Worm (Caenorhabditis elegans): Measurements from ENCODE around the gene C44B7.5.

Gene C44B7.5

DNA sequence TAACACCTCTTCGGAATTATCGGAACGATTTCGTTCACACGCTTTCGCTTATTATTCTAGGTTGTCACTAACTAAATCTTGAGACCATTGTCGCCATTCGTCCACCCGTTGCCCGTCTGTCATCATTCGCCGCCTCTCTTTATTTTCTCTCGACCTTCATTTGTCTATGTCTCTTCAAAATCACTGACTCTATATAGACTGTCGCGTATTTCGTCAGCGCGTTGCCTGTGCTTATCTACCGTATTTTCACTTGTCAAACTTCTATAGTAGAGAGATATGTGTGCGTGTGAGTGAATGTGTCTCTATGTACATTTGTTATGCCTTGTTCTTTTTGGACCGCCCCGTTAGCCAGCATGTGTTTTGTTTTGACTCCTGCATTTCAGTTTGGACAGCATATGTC lies 43.3 kb downstream of the C44B7.5 start (continued):
- TF ChIP-seq fos-1 (tag; optimal IDR thresholded peaks at IDR 0.05) (peak; percentile 96), Y55F3AM.14 (GFP tag; optimal IDR thresholded peaks at IDR 0.05) (no peak), ceh-16 (tag; optimal IDR thresholded peaks at IDR 0.05) (peak; percentile 52), egl-27 (tag; optimal IDR thresholded peaks at IDR 0.05) (peak; percentile 12), R02D3.7 (tag; optimal IDR thresholded peaks at IDR 0.05) (no peak), elt-3 (tag; optimal IDR thresholded peaks at IDR 0.05) (no peak), ztf-11 (tag; optimal IDR thresholded peaks at IDR 0.05) (no peak), ztf-1 (GFP tag; conservative IDR thresholded peaks at IDR 0.05) (no peak), zag-1 (tag; optimal IDR thresholded peaks at IDR 0.05) (no peak), ama-1 (optimal IDR thresholded peaks at IDR 0.05) (no peak), elt-1 (tag; optimal IDR thresholded peaks at IDR 0.05) (no peak), dmd-4 (tag; optimal IDR thresholded peaks at IDR 0.05) (no peak), lin-39 (tag; optimal IDR thresholded peaks at IDR 0.05) (no peak), nhr-11 (tag; optimal IDR thresholded peaks at IDR 0.05) (no peak), nhr-129 (tag; optimal IDR thresholded peaks at IDR 0.05) (peak; percentile 75), lin-11 (tag; optimal IDR thresholded peaks at IDR 0.05) (no peak), nhr-6 (tag; optimal IDR thresholded peaks at IDR 0.05) (no peak), sma-9 (GFP tag; optimal IDR thresholded peaks at IDR 0.05) (peak; percentile 73), sma-9 (tag; optimal IDR thresholded peaks at IDR 0.05) (no peak), unc-39 (tag; optimal IDR thresholded peaks at IDR 0.05) (no peak)

DNA sequence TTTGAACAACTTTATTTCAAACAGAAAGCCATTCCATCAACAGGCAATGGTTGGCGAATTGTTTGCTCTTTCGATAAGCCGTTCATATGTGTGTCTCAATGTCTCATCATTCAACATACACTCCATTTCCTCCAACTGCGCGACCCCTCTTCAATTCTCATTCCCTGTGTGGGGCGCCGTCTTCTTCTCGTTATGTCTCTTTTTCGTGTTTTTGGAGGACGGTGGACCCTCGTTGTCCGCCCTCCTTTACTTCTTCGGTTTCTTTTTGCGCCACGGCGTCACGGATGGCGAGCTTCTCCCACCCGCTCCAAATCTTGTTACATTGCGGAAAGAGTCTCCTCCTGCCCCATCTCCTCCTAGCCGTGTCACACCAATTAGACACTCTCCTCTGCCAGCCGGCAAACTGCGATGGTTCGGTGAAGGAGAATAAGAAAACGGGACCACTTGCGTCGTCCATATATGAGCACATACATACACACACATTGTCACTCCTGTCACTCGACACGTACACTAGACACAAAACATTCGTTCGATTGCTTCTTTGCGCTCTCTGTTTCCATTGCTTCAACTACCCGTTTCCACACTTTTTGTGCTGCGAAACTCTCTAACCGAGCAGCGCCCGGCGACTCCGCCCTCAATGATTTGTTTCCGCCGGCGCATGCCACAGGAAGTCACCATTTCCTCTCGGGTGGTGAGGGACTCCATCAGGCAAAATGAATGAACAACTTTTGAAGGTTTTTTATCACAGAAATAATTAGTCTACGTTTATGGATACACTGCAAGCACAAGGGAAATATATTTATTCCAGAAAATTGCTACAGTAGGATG lies 44.1 kb downstream of the C44B7.5 start:
- TF ChIP-seq nhr-21 (tag; optimal IDR thresholded peaks at IDR 0.05) (no peak), sma-9 (GFP tag; optimal IDR thresholded peaks at IDR 0.05) (peak; percentile 38), sma-9 (tag; optimal IDR thresholded peaks at IDR 0.05) (no peak), lsy-2 (tag; optimal IDR thresholded peaks at IDR 0.05) (no peak), unc-55 (GFP tag; optimal IDR thresholded peaks at IDR 0.05) (peak; percentile 3), zag-1 (tag; optimal IDR thresholded peaks at IDR 0.05) (peak; percentile 8), unc-62 (GFP tag; optimal IDR thresholded peaks at IDR 0.05) (no peak), C34F6.9 (tag; optimal IDR thresholded peaks at IDR 0.05) (peak; percentile 14)

DNA sequence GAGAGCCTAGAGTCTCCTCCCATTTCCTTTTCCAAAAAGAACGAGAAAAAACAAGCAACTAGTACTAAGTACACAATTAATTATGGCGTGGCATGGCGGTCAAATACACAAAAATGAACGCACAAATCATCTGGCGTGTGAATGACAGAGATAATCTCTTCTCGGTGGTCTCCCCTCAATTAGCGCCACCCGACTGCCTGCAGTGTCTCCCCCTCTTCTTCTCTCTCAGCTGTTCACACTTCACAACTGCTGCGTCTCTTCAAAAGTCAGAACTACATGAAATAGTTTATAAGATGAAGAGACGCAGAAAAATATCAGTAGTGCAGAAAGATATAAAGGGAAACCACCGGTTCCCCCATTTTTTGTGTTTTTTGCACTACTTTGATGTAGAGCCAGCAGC lies 45.0 kb downstream of the C44B7.5 start:
- TF ChIP-seq mbf-1 (tag; optimal IDR thresholded peaks at IDR 0.05) (no peak), sem-4 (tag; optimal IDR thresholded peaks at IDR 0.05) (peak; percentile 76), alr-1 (tag; optimal IDR thresholded peaks at IDR 0.05) (no peak), Y55F3AM.14 (GFP tag; optimal IDR thresholded peaks at IDR 0.05) (no peak), nhr-10 (tag; optimal IDR thresholded peaks at IDR 0.05) (no peak), ZK546.5 (tag; optimal IDR thresholded peaks at IDR 0.05) (no peak), mdl-1 (tag; optimal IDR thresholded peaks at IDR 0.05) (peak; percentile 13 to 14), C34F6.9 (tag; optimal IDR thresholded peaks at IDR 0.05) (peak; percentile 57), egl-27 (tag; optimal IDR thresholded peaks at IDR 0.05) (peak; percentile 70), skn-1 (tag; optimal IDR thresholded peaks at IDR 0.05) (no peak), mab-5 (tag; optimal IDR thresholded peaks at IDR 0.05) (peak; percentile 63), ztf-1 (GFP tag; conservative IDR thresholded peaks at IDR 0.05) (no peak), unc-39 (tag; optimal IDR thresholded peaks at IDR 0.05) (no peak), ceh-82 (tag; optimal IDR thresholded peaks at IDR 0.05) (no peak), sma-3 (GFP tag; optimal IDR thresholded peaks at IDR 0.05) (peak; percentile 72), ztf-11 (tag; optimal IDR thresholded peaks at IDR 0.05) (no peak), R02D3.7 (tag; optimal IDR thresholded peaks at IDR 0.05) (no peak), nhr-77 (tag; optimal IDR thresholded peaks at IDR 0.05) (no peak), blmp-1 (tag; optimal IDR thresholded peaks at IDR 0.05; ENCODE audit: insufficient read depth) (peak; percentile 77), sma-9 (GFP tag; optimal IDR thresholded peaks at IDR 0.05) (peak; percentile 94), sma-9 (tag; optimal IDR thresholded peaks at IDR 0.05) (no peak), unc-62 (GFP tag; optimal IDR thresholded peaks at IDR 0.05) (no peak), ceh-16 (tag; optimal IDR thresholded peaks at IDR 0.05) (peak; percentile 98), unc-55 (GFP tag; optimal IDR thresholded peaks at IDR 0.05) (peak; percentile 33), aly-2 (tag; optimal IDR thresholded peaks at IDR 0.05) (no peak), nhr-129 (tag; optimal IDR thresholded peaks at IDR 0.05) (peak; percentile 72), zag-1 (tag; optimal IDR thresholded peaks at IDR 0.05) (peak; percentile 11), elt-1 (tag; optimal IDR thresholded peaks at IDR 0.05) (no peak), peb-1 (tag; optimal IDR thresholded peaks at IDR 0.05) (no peak), fos-1 (tag; optimal IDR thresholded peaks at IDR 0.05) (peak; percentile 39), dmd-4 (tag; optimal IDR thresholded peaks at IDR 0.05) (no peak), nhr-21 (tag; optimal IDR thresholded peaks at IDR 0.05) (peak; percentile 54), ama-1 (optimal IDR thresholded peaks at IDR 0.05) (no peak), lin-13 (GFP tag; optimal IDR thresholded peaks at IDR 0.05) (peak; percentile 35), nhr-6 (tag; optimal IDR thresholded peaks at IDR 0.05) (peak; percentile 22), nhr-12 (tag; optimal IDR thresholded peaks at IDR 0.05) (no peak), crh-2 (tag; optimal IDR thresholded peaks at IDR 0.05) (peak; percentile 48), snpc-4 (tag; optimal IDR thresholded peaks at IDR 0.05) (peak; percentile 17), nhr-11 (tag; optimal IDR thresholded peaks at IDR 0.05) (no peak), ztf-4 (tag; optimal IDR thresholded peaks at IDR 0.05) (no peak), lin-11 (tag; optimal IDR thresholded peaks at IDR 0.05) (no peak), nhr-25 (tag; optimal IDR thresholded peaks at IDR 0.05) (peak; percentile 64), elt-3 (tag; optimal IDR thresholded peaks at IDR 0.05) (no peak), lin-39 (tag; optimal IDR thresholded peaks at IDR 0.05) (no peak)
